Worm (Caenorhabditis elegans): ENCODE measurements around the gene gst-44.

- TF ChIP-seq dao-5 (tag; optimal IDR thresholded peaks at IDR 0.05) (no peak), him-1 (tag; optimal IDR thresholded peaks at IDR 0.05) (no peak)
Measured at ce11 chrV:16342258-16342618, 48.5 kb upstream of the gst-44 start, which contains the start of gene nhr-193.

Measured in whole organism, L4/young adult.